Worm (Caenorhabditis elegans) whole organism, young adult: ENCODE results near the gene C14B9.3.
A peak's percentile ranks its signal among the peaks of the same experiment; 100 is the strongest.

Experiments used
- D2030.7 ChIP-seq: fragments of 200-800 bp; sonication (Bioruptor generic); IDR thresholded peaks from 2 replicates; pipeline ENCODE4 v1.3.6; 2022; ENCODE audit warnings: missing genetic modification reagents, missing genetic modification characterization, missing compliant biosample characterization
- Y53F4B.3 ChIP-seq: fragments of 200-800 bp; sonication (Bioruptor generic); IDR thresholded peaks from 2 replicates; pipeline ENCODE4 v1.3.6; 2022; ENCODE audit warnings: missing genetic modification reagents, missing genetic modification characterization, missing compliant biosample characterization
- ama-1 ChIP-seq, 3 experiments: fragments of 150-350 bp in 1 of 3; sonication (generic microtip) in 2 of 3; optimal IDR thresholded peaks; 2 replicates each; lab custom pipeline; 2014 to 2018; ENCODE audit warnings: missing biosample characterization in 2 of 3, missing genetic modification characterization in 2 of 3, missing genetic modification reagents in 2 of 3
- bed-2 ChIP-seq: fragments of 200-800 bp; sonication (Bioruptor generic); IDR thresholded peaks from 2 replicates; pipeline ENCODE4 v1.3.6; 2022; ENCODE audit warnings: missing genetic modification reagents, missing genetic modification characterization, missing compliant biosample characterization
- ceh-100 ChIP-seq: fragments of 200-800 bp; sonication (Bioruptor generic); IDR thresholded peaks from 2 replicates; pipeline ENCODE4 v1.3.6; 2022; ENCODE audit warnings: missing genetic modification reagents, missing genetic modification characterization, missing compliant biosample characterization
- dpff-1 ChIP-seq: sonication (generic microtip); optimal IDR thresholded peaks from 2 replicates; lab custom pipeline; 2017; ENCODE audit warnings: mild to moderate bottlenecking, missing genetic modification characterization, missing compliant biosample characterization
- lin-35 ChIP-seq, 3 experiments: fragments of 150-350 bp in 2 of 3; sonication (generic microtip) in 1 of 3; optimal IDR thresholded peaks; 2 replicates each; lab custom pipeline; 2014 to 2018; ENCODE audit warnings: missing biosample characterization in 3 of 3, missing genetic modification characterization in 3 of 3, missing genetic modification reagents in 3 of 3
- lsl-1 ChIP-seq: fragments of 200-800 bp; sonication (Bioruptor generic); optimal IDR thresholded peaks from 2 replicates; lab custom pipeline; 2018; ENCODE audit warnings: mild to moderate bottlenecking, missing genetic modification characterization, moderate library complexity, missing compliant biosample characterization
- pha-4 ChIP-seq: fragments of 150-350 bp; sonication (generic microtip); optimal IDR thresholded peaks from 2 replicates; lab custom pipeline; 2014; ENCODE audit warnings: missing biosample characterization, missing genetic modification reagents, missing genetic modification characterization
- sea-2 ChIP-seq: fragments of 200-800 bp; sonication (Bioruptor generic); IDR thresholded peaks from 2 replicates; pipeline ENCODE4 v1.3.6; 2022; ENCODE audit warnings: missing genetic modification characterization, missing compliant biosample characterization
- zim-3 ChIP-seq: sonication (generic microtip); optimal IDR thresholded peaks from 2 replicates; lab custom pipeline; 2017; ENCODE audit warnings: mild to moderate bottlenecking, missing genetic modification characterization, moderate library complexity, missing compliant biosample characterization

DNA sequence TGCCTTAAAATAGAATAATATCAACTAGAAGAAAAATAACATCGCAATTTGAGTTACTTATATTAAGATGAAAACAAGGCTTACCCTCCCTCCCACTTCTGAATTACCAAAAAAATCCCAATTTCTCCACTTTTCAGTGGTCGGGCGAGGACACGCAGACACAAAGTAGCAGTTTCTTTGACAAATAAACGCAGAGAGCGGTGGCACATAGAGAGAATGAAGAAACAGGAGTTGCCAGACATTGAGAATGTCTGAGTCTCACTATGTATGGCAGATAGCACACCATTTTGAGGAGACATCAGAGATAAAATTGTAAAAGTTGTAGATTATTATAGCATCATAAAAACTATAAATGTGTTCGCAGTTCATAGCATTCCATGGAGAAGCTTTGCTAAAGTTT is 16.6 kb downstream of the C14B9.3 start:
- TF ChIP-seq dpff-1 (no peak), lin-35 (GFP tag; optimal IDR thresholded peaks at IDR 0.05; lab: Kevin White, UChicago) (peak in 1 of 3 experiments; percentile 20), ama-1 (optimal IDR thresholded peaks at IDR 0.05; lab: Kevin White, UChicago) (no peak), ama-1 (GFP tag; optimal IDR thresholded peaks at IDR 0.05; lab: Kevin White, UChicago) (no peak), D2030.7 (GFP tag; lab: Robert Waterston, UW) (no peak), pha-4 (tag; lab: Kevin White, UChicago) (no peak), lsl-1 (no peak), ceh-100 (GFP tag; lab: Robert Waterston, UW) (no peak), bed-2 (no peak), sea-2 (GFP tag; lab: Robert Waterston, UW) (no peak), zim-3 (tag; lab: Kevin White, UChicago) (no peak), Y53F4B.3 (GFP tag; lab: Robert Waterston, UW) (no peak)
